Fruit fly (Drosophila melanogaster) whole organism, prepupa: ENCODE data around the gene CG32681.

Experiments used
- Blimp-1 ChIP-seq: fragments of 200-800 bp; sonication (Bioruptor generic); optimal IDR thresholded peaks from 3 replicates; lab custom pipeline; 2017; ENCODE audit warnings: missing biosample characterization, missing genetic modification characterization, mild to moderate bottlenecking, moderate library complexity, missing genetic modification reagents
- CG10631 ChIP-seq: fragments of 200-800 bp; sonication (Bioruptor generic); optimal IDR thresholded peaks from 2 replicates; lab custom pipeline; 2016; ENCODE audit warnings: missing biosample characterization, missing genetic modification characterization
- CG10669 ChIP-seq: fragments of 200-800 bp; sonication (Bioruptor generic); optimal IDR thresholded peaks from 3 replicates; lab custom pipeline; 2018; ENCODE audit warnings: missing biosample characterization, mild to moderate bottlenecking, missing genetic modification characterization, moderate library complexity
- CG11762 ChIP-seq: fragments of 200-800 bp; sonication (Bioruptor generic); optimal IDR thresholded peaks from 3 replicates; lab custom pipeline; 2016; ENCODE audit warnings: missing biosample characterization, missing genetic modification characterization; ENCODE audit not compliant: insufficient read depth
- CG11902 ChIP-seq: fragments of 200-800 bp; sonication (Bioruptor generic); optimal IDR thresholded peaks from 3 replicates; lab custom pipeline; 2016; ENCODE audit warnings: missing biosample characterization, missing genetic modification characterization
- CG15336 ChIP-seq: fragments of 200-800 bp; sonication (Bioruptor generic); IDR thresholded peaks from 2 replicates; pipeline ENCODE4 v1.3.6; 2022; ENCODE audit warnings: missing biosample characterization, missing genetic modification characterization
- CG1621 ChIP-seq: fragments of 200-800 bp; sonication (Bioruptor generic); optimal IDR thresholded peaks from 3 replicates; lab custom pipeline; 2018; ENCODE audit warnings: missing biosample characterization, mild to moderate bottlenecking, missing genetic modification characterization
- CG16779 ChIP-seq: fragments of 200-800 bp; sonication (Bioruptor generic); optimal IDR thresholded peaks from 3 replicates; lab custom pipeline; 2017; ENCODE audit warnings: missing biosample characterization, mild to moderate bottlenecking, missing genetic modification characterization
- CG31627 ChIP-seq: fragments of 200-800 bp; sonication (Bioruptor generic); optimal IDR thresholded peaks from 3 replicates; lab custom pipeline; 2016; ENCODE audit warnings: missing biosample characterization, missing genetic modification characterization
- CG32006 ChIP-seq: fragments of 200-800 bp; sonication (Bioruptor generic); optimal IDR thresholded peaks from 3 replicates; lab custom pipeline; 2017; ENCODE audit warnings: missing biosample characterization, mild to moderate bottlenecking, missing genetic modification characterization
- CG34406 ChIP-seq: fragments of 200-800 bp; sonication (Bioruptor generic); optimal IDR thresholded peaks from 3 replicates; lab custom pipeline; 2016; ENCODE audit warnings: missing biosample characterization, missing genetic modification characterization
- CG6163 ChIP-seq: fragments of 200-800 bp; sonication (Bioruptor generic); IDR thresholded peaks from 3 replicates; pipeline ENCODE4 v1.3.6; 2022; ENCODE audit warnings: missing biosample characterization, missing genetic modification characterization
- CG6276 ChIP-seq: fragments of 200-800 bp; sonication (Bioruptor generic); optimal IDR thresholded peaks from 2 replicates; lab custom pipeline; 2017; ENCODE audit warnings: missing biosample characterization, mild to moderate bottlenecking, missing genetic modification characterization
- CG6808 ChIP-seq: fragments of 200-800 bp; sonication (Bioruptor generic); optimal IDR thresholded peaks from 3 replicates; lab custom pipeline; 2017; ENCODE audit warnings: missing biosample characterization, missing genetic modification characterization, mild to moderate bottlenecking, moderate library complexity, missing genetic modification reagents
- CG7368 ChIP-seq: fragments of 200-800 bp; sonication (Bioruptor generic); optimal IDR thresholded peaks from 3 replicates; lab custom pipeline; 2016; ENCODE audit warnings: missing biosample characterization, missing genetic modification characterization
- CG8119 ChIP-seq: fragments of 200-800 bp; sonication (Bioruptor generic); IDR thresholded peaks from 3 replicates; pipeline ENCODE4 v1.3.6; 2022; ENCODE audit warnings: missing biosample characterization, missing genetic modification characterization
- CG8319 ChIP-seq: fragments of 200-800 bp; sonication (Bioruptor generic); optimal IDR thresholded peaks from 3 replicates; lab custom pipeline; 2016; ENCODE audit warnings: missing biosample characterization, missing genetic modification characterization
- CG9139 ChIP-seq: fragments of 200-800 bp; sonication (Bioruptor generic); optimal IDR thresholded peaks from 3 replicates; lab custom pipeline; 2017; ENCODE audit warnings: missing biosample characterization, mild to moderate bottlenecking, missing genetic modification characterization
- Eip75B ChIP-seq: fragments of 200-800 bp; sonication (Bioruptor generic); optimal IDR thresholded peaks from 3 replicates; lab custom pipeline; 2016; ENCODE audit warnings: missing biosample characterization, missing genetic modification characterization
- Eip93F ChIP-seq: fragments of 200-800 bp; sonication (Bioruptor generic); optimal IDR thresholded peaks from 2 replicates; lab custom pipeline; 2016; ENCODE audit warnings: missing biosample characterization, mild to moderate bottlenecking, missing genetic modification characterization
- Ets96B ChIP-seq: fragments of 200-800 bp; optimal IDR thresholded peaks from 2 replicates; lab custom pipeline; 2019; ENCODE audit warnings: missing biosample characterization, mild to moderate bottlenecking, missing genetic modification characterization, moderate library complexity
- Gug ChIP-seq: fragments of 200-800 bp; sonication (Bioruptor generic); IDR thresholded peaks from 2 replicates; pipeline ENCODE4 v1.3.6; 2022; ENCODE audit warnings: missing biosample characterization, missing genetic modification characterization
- Hr38 ChIP-seq: sonication (Bioruptor generic); optimal IDR thresholded peaks from 2 replicates; lab custom pipeline; 2016; ENCODE audit warnings: missing biosample characterization, missing genetic modification characterization
- Hr4 ChIP-seq: fragments of 200-800 bp; sonication (Bioruptor generic); optimal IDR thresholded peaks from 3 replicates; lab custom pipeline; 2016; ENCODE audit warnings: missing biosample characterization, missing genetic modification characterization
- Lpt ChIP-seq: fragments of 200-800 bp; sonication (Bioruptor generic); optimal IDR thresholded peaks from 3 replicates; lab custom pipeline; 2016; ENCODE audit warnings: missing biosample characterization, missing genetic modification characterization
- Met ChIP-seq: fragments of 200-800 bp; sonication (Bioruptor generic); optimal IDR thresholded peaks from 3 replicates; lab custom pipeline; 2016; ENCODE audit warnings: missing biosample characterization, missing genetic modification characterization
- Smox ChIP-seq: fragments of 200-800 bp; sonication (Bioruptor generic); optimal IDR thresholded peaks from 3 replicates; lab custom pipeline; 2016; ENCODE audit warnings: missing biosample characterization, missing genetic modification characterization
- Sox102F ChIP-seq: fragments of 200-800 bp; sonication (Bioruptor generic); optimal IDR thresholded peaks from 2 replicates; lab custom pipeline; 2016; ENCODE audit warnings: missing biosample characterization, mild to moderate bottlenecking, missing genetic modification characterization
- Sox15 ChIP-seq: fragments of 200-800 bp; sonication (Bioruptor generic); optimal IDR thresholded peaks from 3 replicates; lab custom pipeline; 2016; ENCODE audit warnings: missing biosample characterization, missing genetic modification characterization
- achi ChIP-seq: fragments of 200-800 bp; sonication (Bioruptor generic); optimal IDR thresholded peaks from 3 replicates; lab custom pipeline; 2016; ENCODE audit warnings: missing biosample characterization, missing genetic modification characterization
- acj6 ChIP-seq: fragments of 200-800 bp; sonication (Bioruptor generic); optimal IDR thresholded peaks from 3 replicates; lab custom pipeline; 2016; ENCODE audit warnings: missing biosample characterization, missing genetic modification characterization
- cyc ChIP-seq: fragments of 200-800 bp; sonication (Bioruptor generic); optimal IDR thresholded peaks from 3 replicates; lab custom pipeline; 2016; ENCODE audit warnings: missing biosample characterization, missing genetic modification characterization
- dsx ChIP-seq: fragments of 200-800 bp; optimal IDR thresholded peaks from 3 replicates; lab custom pipeline; 2019; ENCODE audit warnings: missing biosample characterization, mild to moderate bottlenecking, missing genetic modification characterization, moderate library complexity; ENCODE audit not compliant: poor library complexity, severe bottlenecking
- eg ChIP-seq: fragments of 200-800 bp; sonication (Bioruptor generic); IDR thresholded peaks from 3 replicates; pipeline ENCODE4 v1.3.6; 2022; ENCODE audit warnings: missing biosample characterization, missing genetic modification characterization
- fd59A ChIP-seq: fragments of 200-800 bp; sonication (Bioruptor generic); optimal IDR thresholded peaks from 2 replicates; lab custom pipeline; 2017; ENCODE audit warnings: missing biosample characterization, mild to moderate bottlenecking, missing genetic modification characterization, missing genetic modification reagents
- fd85E ChIP-seq: fragments of 200-800 bp; sonication (Bioruptor generic); optimal IDR thresholded peaks from 3 replicates; lab custom pipeline; 2016; ENCODE audit warnings: missing biosample characterization, missing genetic modification characterization
- fkh ChIP-seq: fragments of 200-800 bp; sonication (Bioruptor generic); optimal IDR thresholded peaks from 3 replicates; lab custom pipeline; 2017; ENCODE audit warnings: missing biosample characterization, mild to moderate bottlenecking, missing genetic modification characterization, moderate library complexity
- lz ChIP-seq: fragments of 200-800 bp; sonication (Bioruptor generic); optimal IDR thresholded peaks from 3 replicates; lab custom pipeline; 2016; ENCODE audit warnings: missing biosample characterization, missing genetic modification characterization
- net ChIP-seq: fragments of 200-800 bp; sonication (Bioruptor generic); optimal IDR thresholded peaks from 3 replicates; lab custom pipeline; 2016; ENCODE audit warnings: missing biosample characterization, missing genetic modification characterization
- pdm3 ChIP-seq: fragments of 200-800 bp; sonication (Bioruptor generic); optimal IDR thresholded peaks from 3 replicates; lab custom pipeline; 2016; ENCODE audit warnings: missing biosample characterization, missing genetic modification characterization
- salr ChIP-seq, 2 experiments: fragments of 200-800 bp; sonication (Bioruptor generic); optimal IDR thresholded peaks; 3 replicates each; lab custom pipeline; 2016 to 2018; ENCODE audit warnings: missing biosample characterization in 2 of 2, missing genetic modification characterization in 2 of 2, mild to moderate bottlenecking in 1 of 2
- spab ChIP-seq: fragments of 200-800 bp; sonication (Bioruptor generic); optimal IDR thresholded peaks from 2 replicates; lab custom pipeline; 2017; ENCODE audit warnings: missing biosample characterization, mild to moderate bottlenecking, missing genetic modification characterization, missing genetic modification reagents
- ss ChIP-seq, 2 experiments: fragments of 200-800 bp; sonication (Bioruptor generic); optimal IDR thresholded peaks; 2 replicates in 1 of 2; 3 replicates in 1 of 2; lab custom pipeline; 2017 to 2018; ENCODE audit warnings: mild to moderate bottlenecking in 2 of 2, missing biosample characterization in 2 of 2, missing genetic modification characterization in 2 of 2, moderate library complexity in 1 of 2
- svp ChIP-seq: fragments of 200-800 bp; sonication (Bioruptor generic); peaks from one replicate; lab custom pipeline; 2016; ENCODE audit warnings: missing biosample characterization, missing genetic modification characterization
- vri ChIP-seq: fragments of 200-800 bp; sonication (Bioruptor generic); optimal IDR thresholded peaks from 3 replicates; lab custom pipeline; 2016; ENCODE audit warnings: missing biosample characterization, mild to moderate bottlenecking, missing genetic modification characterization

Gene CG32681

DNA sequence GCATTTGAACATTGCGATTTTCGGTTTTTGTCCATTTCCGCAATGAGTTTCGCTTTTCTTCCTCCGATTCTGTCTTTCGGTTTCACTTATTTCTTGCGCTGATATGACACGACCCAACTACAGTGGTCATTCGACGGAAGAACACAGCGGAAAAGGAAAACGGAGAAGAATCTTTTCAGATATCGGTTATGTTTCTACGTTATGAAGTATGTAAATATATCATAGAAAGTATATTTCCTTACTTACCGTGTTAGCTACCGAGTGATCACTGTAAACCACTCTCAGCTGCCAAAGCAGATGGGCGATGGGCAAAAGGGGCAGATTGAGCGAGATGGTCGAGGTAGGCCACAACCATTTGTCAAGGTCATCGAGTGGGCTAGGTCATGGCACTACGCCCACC lies 6.5 kb upstream of the CG32681 start (continued):
- TF ChIP-seq Eip75B (GFP tag; lab: Kevin White, UChicago) (peak; percentile 52), Hr4 (peak; percentile 42), Ets96B (tag; lab: Kevin White, UChicago) (peak; percentile 19), CG34406 (peak; percentile 40), CG11762 (no peak), Met (GFP tag; lab: Kevin White, UChicago) (peak; percentile 55), Smox (GFP tag; lab: Kevin White, UChicago) (peak; percentile 48), spab (GFP tag; lab: Kevin White, UChicago) (no peak), Blimp-1 (no peak), CG1621 (tag; lab: Kevin White, UChicago) (no peak)

dm6 chrX:10386810-10387340 lies 5.7 kb upstream of the CG32681 start:
- no peak for TF ChIP-seq dsx (GFP tag; lab: Kevin White, UChicago)
- peak; percentile 62 for TF ChIP-seq vri (GFP tag; lab: Kevin White, UChicago)
- TF ChIP-seq svp (GFP tag; lab: Kevin White, UChicago), result peak; percentile 86

DNA sequence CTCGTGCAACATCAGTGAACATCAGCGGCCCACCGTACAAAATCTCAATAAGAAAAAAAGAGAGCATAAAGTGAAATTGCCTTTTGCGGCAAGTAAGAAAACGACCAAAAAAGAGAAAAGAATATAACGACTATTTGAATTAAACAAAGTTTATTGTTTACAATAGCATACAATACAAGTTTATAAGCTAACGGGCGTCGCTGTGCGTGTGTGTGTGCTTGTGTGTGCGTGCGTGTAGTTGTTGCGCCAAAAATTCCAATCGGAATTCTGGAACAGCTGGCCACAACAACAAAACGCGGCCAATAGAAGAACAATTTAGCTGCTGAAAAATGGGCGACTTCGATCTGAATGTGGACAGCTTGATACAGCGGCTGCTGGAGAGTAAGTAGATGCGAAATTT lies 5.0 kb upstream of the CG32681 start:
- no peak for TF ChIP-seq CG8319 (GFP tag; lab: Kevin White, UChicago)
- TF ChIP-seq CG11902 (GFP tag; lab: Kevin White, UChicago), result no peak
- TF ChIP-seq net (GFP tag; lab: Kevin White, UChicago), result no peak
- no peak for TF ChIP-seq CG8119 (GFP tag; lab: Robert Waterston, UW)
- no peak for TF ChIP-seq CG31627 (GFP tag; lab: Kevin White, UChicago)
- TF ChIP-seq acj6, result no peak
- no peak for TF ChIP-seq CG32006 (GFP tag; lab: Kevin White, UChicago)
- no peak for TF ChIP-seq pdm3 (GFP tag; lab: Kevin White, UChicago)
- TF ChIP-seq dsx (GFP tag; lab: Kevin White, UChicago), result no peak
- no peak for TF ChIP-seq CG10631 (GFP tag; lab: Kevin White, UChicago)
- no peak for TF ChIP-seq Met (GFP tag; lab: Kevin White, UChicago)
- TF ChIP-seq CG15336, result no peak
- TF ChIP-seq achi (GFP tag; lab: Kevin White, UChicago), result no peak
- no peak for TF ChIP-seq Lpt (GFP tag; lab: Kevin White, UChicago)
- no peak for TF ChIP-seq Hr4
- no peak for TF ChIP-seq Ets96B (tag; lab: Kevin White, UChicago)
- no peak for TF ChIP-seq CG10669 (GFP tag; lab: Kevin White, UChicago)

DNA sequence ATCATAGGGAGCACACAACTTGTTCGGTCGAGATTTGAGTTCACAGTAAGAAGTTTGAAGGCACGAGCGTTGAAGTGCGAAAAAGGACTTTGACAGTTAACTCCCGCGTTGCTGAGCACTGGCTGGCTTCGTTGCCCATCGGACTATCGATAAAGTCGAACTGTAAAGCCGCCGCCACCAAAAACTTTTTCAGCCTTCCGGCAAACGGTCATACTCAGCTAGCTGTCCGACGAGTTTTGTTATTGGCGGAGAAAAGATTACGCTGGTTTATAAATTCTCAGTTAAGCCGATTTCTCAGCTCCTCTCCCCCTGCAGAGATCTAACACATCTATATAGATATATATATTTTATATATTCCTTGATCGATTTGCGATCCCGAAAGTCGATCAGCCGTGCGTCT lies 4.6 kb upstream of the CG32681 start, which contains the start of the genes Psf3 and flw:
Gene Psf3 (minus strand): TSS at position 105 of the 400 bp plus-strand sequence.
Gene flw (plus strand): TSS at position 204 of the 400 bp plus-strand sequence.
- TF ChIP-seq CG6808 (GFP tag; lab: Kevin White, UChicago) (peak; percentile 6), Eip93F (peak; percentile 2), acj6 (no peak), CG8319 (GFP tag; lab: Kevin White, UChicago) (no peak), Smox (GFP tag; lab: Kevin White, UChicago) (no peak), cyc (GFP tag; lab: Kevin White, UChicago) (no peak), salr (GFP tag; optimal IDR thresholded peaks at IDR 0.05; lab: Kevin White, UChicago) (no peak), CG9139 (no peak), Hr38 (GFP tag; lab: Kevin White, UChicago) (no peak), spab (GFP tag; lab: Kevin White, UChicago) (no peak), Hr4 (no peak), CG8119 (GFP tag; lab: Robert Waterston, UW) (no peak), net (GFP tag; lab: Kevin White, UChicago) (no peak), CG7368 (GFP tag; lab: Kevin White, UChicago) (no peak), fd59A (GFP tag; lab: Kevin White, UChicago) (no peak), Gug (no peak), CG16779 (tag; lab: Kevin White, UChicago) (no peak), fkh (no peak), CG6276 (GFP tag; lab: Kevin White, UChicago) (no peak), svp (GFP tag; lab: Kevin White, UChicago) (no peak), ss (GFP tag; optimal IDR thresholded peaks at IDR 0.05; lab: Kevin White, UChicago) (no peak), fd85E (GFP tag; lab: Kevin White, UChicago) (no peak), Sox102F (GFP tag; lab: Kevin White, UChicago) (no peak), lz (GFP tag; lab: Kevin White, UChicago) (no peak), CG6163 (GFP tag; lab: Robert Waterston, UW) (no peak), Sox15 (GFP tag; lab: Kevin White, UChicago) (no peak), eg (0 out of 3 replicates have a peak, but pooled peaks have one; percentile 18), CG11902 (GFP tag; lab: Kevin White, UChicago) (no peak), CG32006 (GFP tag; lab: Kevin White, UChicago) (no peak)
